Fruit fly (Drosophila melanogaster) whole organism, prepupa: ENCODE measurements around the gene CG42714.

Experiments used
- CG6276 ChIP-seq: fragments of 200-800 bp; sonication (Bioruptor generic); optimal IDR thresholded peaks from 2 replicates; lab custom pipeline; 2017; ENCODE audit warnings: missing biosample characterization, mild to moderate bottlenecking, missing genetic modification characterization
- CG9139 ChIP-seq: fragments of 200-800 bp; sonication (Bioruptor generic); optimal IDR thresholded peaks from 3 replicates; lab custom pipeline; 2017; ENCODE audit warnings: missing biosample characterization, mild to moderate bottlenecking, missing genetic modification characterization
- Ets96B ChIP-seq: fragments of 200-800 bp; optimal IDR thresholded peaks from 2 replicates; lab custom pipeline; 2019; ENCODE audit warnings: missing biosample characterization, mild to moderate bottlenecking, missing genetic modification characterization, moderate library complexity
- achi ChIP-seq: fragments of 200-800 bp; sonication (Bioruptor generic); optimal IDR thresholded peaks from 3 replicates; lab custom pipeline; 2016; ENCODE audit warnings: missing biosample characterization, missing genetic modification characterization

DNA sequence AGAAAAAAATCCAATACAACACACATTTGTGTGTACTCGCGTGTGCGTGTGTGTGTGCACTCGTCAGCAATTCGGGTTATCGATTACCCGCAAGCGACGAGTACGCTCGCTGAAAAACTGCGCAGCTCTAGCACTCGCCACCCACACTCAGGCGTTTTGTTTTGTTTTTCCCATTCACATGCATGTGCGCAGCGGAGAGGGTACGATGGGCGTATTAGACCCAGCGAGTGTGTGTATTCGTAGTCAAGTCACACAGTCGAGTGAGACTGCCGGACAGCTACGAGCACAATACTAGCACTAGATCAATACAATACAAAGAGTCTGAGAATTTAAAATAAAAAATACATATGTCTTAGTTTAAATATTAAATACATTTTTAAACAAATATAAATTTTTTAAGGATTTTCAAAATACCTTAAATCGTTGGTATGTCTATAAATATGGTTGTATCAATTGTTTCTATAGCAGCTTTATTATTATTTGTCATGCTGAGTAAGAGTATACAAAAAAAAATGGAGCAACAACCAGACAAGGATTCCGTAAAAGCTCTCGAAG, 48.9 kb downstream of the CG42714 start, which contains the start of the genes D19B and CG43293:
- peak; percentile 36 for TF ChIP-seq CG6276
- TF ChIP-seq Ets96B (tag; lab: Kevin White, UChicago) = peak; percentile 83
- TF ChIP-seq CG9139 (GFP tag; lab: Kevin White, UChicago) = peak; percentile 69
- peak; percentile 90 for TF ChIP-seq achi (GFP tag; lab: Kevin White, UChicago)
